Worm (Caenorhabditis elegans) whole organism, L2 larva: ENCODE results near the gene Y54G2A.76.

Experiments
- R02D3.7 ChIP-seq: fragments of 150-350 bp; optimal IDR thresholded peaks from 2 replicates; lab custom pipeline; 2014; ENCODE audit warnings: missing biosample characterization, missing genetic modification characterization
- Y55F3AM.14 ChIP-seq: fragments of 200-800 bp; sonication (Bioruptor generic); optimal IDR thresholded peaks from 2 replicates; lab custom pipeline; 2018; ENCODE audit warnings: mild to moderate bottlenecking, missing genetic modification characterization, missing compliant biosample characterization
- ama-1 ChIP-seq: fragments of 150-350 bp; optimal IDR thresholded peaks from 2 replicates; lab custom pipeline; 2018; ENCODE audit warnings: inconsistent platforms
- ceh-82 ChIP-seq: fragments of 150-350 bp; optimal IDR thresholded peaks from 2 replicates; lab custom pipeline; 2014; ENCODE audit warnings: missing biosample characterization, missing genetic modification characterization
- crh-2 ChIP-seq: sonication (generic microtip); optimal IDR thresholded peaks from 2 replicates; lab custom pipeline; 2017; ENCODE audit warnings: missing biosample characterization, missing genetic modification characterization
- egl-27 ChIP-seq: sonication (generic microtip); optimal IDR thresholded peaks from 3 replicates; lab custom pipeline; 2017; ENCODE audit warnings: missing biosample characterization, missing genetic modification reagents, missing genetic modification characterization
- elt-3 ChIP-seq: sonication (generic microtip); optimal IDR thresholded peaks from 2 replicates; lab custom pipeline; 2017; ENCODE audit warnings: missing biosample characterization, missing genetic modification characterization
- lin-13 ChIP-seq: fragments of 150-350 bp; optimal IDR thresholded peaks from 2 replicates; lab custom pipeline; 2014; ENCODE audit warnings: missing biosample characterization, missing genetic modification reagents, missing genetic modification characterization
- nhr-12 ChIP-seq: fragments of 150-350 bp; optimal IDR thresholded peaks from 2 replicates; lab custom pipeline; 2014; ENCODE audit warnings: missing biosample characterization, missing genetic modification characterization
- nhr-21 ChIP-seq: fragments of 150-350 bp; optimal IDR thresholded peaks from 2 replicates; lab custom pipeline; 2014; ENCODE audit warnings: missing biosample characterization, missing genetic modification characterization
- nhr-237 ChIP-seq: fragments of 150-350 bp; optimal IDR thresholded peaks from 2 replicates; lab custom pipeline; 2014; ENCODE audit warnings: missing biosample characterization, missing genetic modification characterization
- nhr-6 ChIP-seq: fragments of 150-350 bp; optimal IDR thresholded peaks from 2 replicates; lab custom pipeline; 2014; ENCODE audit warnings: missing biosample characterization, missing genetic modification characterization
- ztf-11 ChIP-seq: sonication (generic microtip); optimal IDR thresholded peaks from 2 replicates; lab custom pipeline; 2017; ENCODE audit warnings: missing biosample characterization, missing genetic modification characterization

- no peak for TF ChIP-seq crh-2 (tag; lab: Kevin White, UChicago)
- no peak for TF ChIP-seq nhr-21 (tag; lab: Kevin White, UChicago)
- no peak for TF ChIP-seq ztf-11 (tag; lab: Kevin White, UChicago)
- no peak for TF ChIP-seq Y55F3AM.14 (GFP tag; lab: Kevin White, UChicago)
- TF ChIP-seq nhr-237, result no peak
- TF ChIP-seq egl-27 (tag; lab: Kevin White, UChicago), result no peak
- no peak for TF ChIP-seq lin-13
- no peak for TF ChIP-seq elt-3 (tag; lab: Kevin White, UChicago)
- TF ChIP-seq ceh-82, result no peak
- no peak for TF ChIP-seq R02D3.7
- no peak for TF ChIP-seq nhr-12 (tag; lab: Kevin White, UChicago)
- TF ChIP-seq ama-1 (lab: Kevin White, UChicago), result no peak
- no peak for TF ChIP-seq nhr-6 (tag; lab: Kevin White, UChicago)
Measured at ce11 chrIV:2835364-2835763, 26.2 kb downstream of the Y54G2A.76 start, which contains the start of gene clec-82.
